Worm (Caenorhabditis elegans) whole organism, young adult: ENCODE measurements around the gene T04C10.3.

ENCODE experiments used
- B0019.2 ChIP-seq: fragments of 200-800 bp; sonication (Bioruptor generic); conservative IDR thresholded peaks from 2 replicates; pipeline ENCODE4 v1.3.6; 2022; ENCODE audit warnings: missing genetic modification reagents, missing genetic modification characterization, missing compliant biosample characterization
- B0035.1 ChIP-seq: sonication (generic microtip); optimal IDR thresholded peaks from 2 replicates; lab custom pipeline; 2016; ENCODE audit warnings: missing genetic modification characterization, mild to moderate bottlenecking, missing compliant biosample characterization, missing genotype, missing genetic modification reagents
- D2030.7 ChIP-seq: fragments of 200-800 bp; sonication (Bioruptor generic); IDR thresholded peaks from 2 replicates; pipeline ENCODE4 v1.3.6; 2022; ENCODE audit warnings: missing genetic modification reagents, missing genetic modification characterization, missing compliant biosample characterization
- F10E7.11 ChIP-seq: sonication (generic microtip); optimal IDR thresholded peaks from 2 replicates; lab custom pipeline; 2017; ENCODE audit warnings: mild to moderate bottlenecking, missing genetic modification characterization, moderate library complexity, missing compliant biosample characterization
- F57C9.4 ChIP-seq: sonication (generic microtip); optimal IDR thresholded peaks from 2 replicates; lab custom pipeline; 2017; ENCODE audit warnings: mild to moderate bottlenecking, missing genetic modification characterization, missing compliant biosample characterization
- K11D2.4 ChIP-seq: fragments of 200-800 bp; sonication (Bioruptor generic); IDR thresholded peaks from 2 replicates; pipeline ENCODE4 v1.3.6; 2022; ENCODE audit warnings: missing genetic modification reagents, missing genetic modification characterization, missing compliant biosample characterization
- Y53F4B.3 ChIP-seq: fragments of 200-800 bp; sonication (Bioruptor generic); IDR thresholded peaks from 2 replicates; pipeline ENCODE4 v1.3.6; 2022; ENCODE audit warnings: missing genetic modification reagents, missing genetic modification characterization, missing compliant biosample characterization
- Y79H2A.3 ChIP-seq: fragments of 200-800 bp; sonication (Bioruptor generic); conservative IDR thresholded peaks from 2 replicates; pipeline ENCODE4 v1.3.6; 2022; ENCODE audit warnings: missing genetic modification reagents, missing genetic modification characterization, missing compliant biosample characterization
- akir-1 ChIP-seq: fragments of 200-800 bp; sonication (Bioruptor generic); optimal IDR thresholded peaks from 2 replicates; lab custom pipeline; 2018; ENCODE audit warnings: mild to moderate bottlenecking, missing genetic modification characterization, moderate library complexity, missing compliant biosample characterization
- ama-1 ChIP-seq, 3 experiments: fragments of 150-350 bp in 1 of 3; sonication (generic microtip) in 2 of 3; optimal IDR thresholded peaks; 2 replicates each; lab custom pipeline; 2014 to 2018; ENCODE audit warnings: missing biosample characterization in 2 of 3, missing genetic modification characterization in 2 of 3, missing genetic modification reagents in 2 of 3
- aptf-3 ChIP-seq: fragments of 200-800 bp; sonication (Bioruptor generic); IDR thresholded peaks from 2 replicates; pipeline ENCODE4 v1.3.6; 2022; ENCODE audit warnings: missing genetic modification characterization, missing compliant biosample characterization
- attf-5 ChIP-seq: fragments of 200-800 bp; sonication (Bioruptor generic); optimal IDR thresholded peaks from 2 replicates; lab custom pipeline; 2018; ENCODE audit warnings: mild to moderate bottlenecking, missing genetic modification characterization, missing compliant biosample characterization
- bed-1 ChIP-seq: fragments of 200-800 bp; sonication (Bioruptor generic); IDR thresholded peaks from 2 replicates; pipeline ENCODE4 v1.3.6; 2022; ENCODE audit warnings: missing genetic modification reagents, missing genetic modification characterization, missing compliant biosample characterization
- bed-2 ChIP-seq: fragments of 200-800 bp; sonication (Bioruptor generic); IDR thresholded peaks from 2 replicates; pipeline ENCODE4 v1.3.6; 2022; ENCODE audit warnings: missing genetic modification reagents, missing genetic modification characterization, missing compliant biosample characterization
- cebp-1 ChIP-seq, 2 experiments: fragments of 200-800 bp in 1 of 2; sonication (Bioruptor generic) in 1 of 2; sonication (generic microtip) in 1 of 2; IDR thresholded peaks in 1 of 2; optimal IDR thresholded peaks in 1 of 2; 2 replicates each; pipeline versions ENCODE4 v1.3.6 to Lab custom; 2017 to 2022; ENCODE audit warnings: missing compliant biosample characterization in 2 of 2, missing genetic modification characterization in 2 of 2, mild to moderate bottlenecking in 1 of 2, missing genetic modification reagents in 1 of 2, moderate library complexity in 1 of 2
- ceh-100 ChIP-seq: fragments of 200-800 bp; sonication (Bioruptor generic); IDR thresholded peaks from 2 replicates; pipeline ENCODE4 v1.3.6; 2022; ENCODE audit warnings: missing genetic modification reagents, missing genetic modification characterization, missing compliant biosample characterization
- ceh-40 ChIP-seq: fragments of 200-800 bp; sonication (Bioruptor generic); IDR thresholded peaks from 2 replicates; pipeline ENCODE4 v1.3.6; 2022; ENCODE audit warnings: missing genetic modification characterization, missing compliant biosample characterization
- ceh-79 ChIP-seq: sonication (generic microtip); optimal IDR thresholded peaks from 2 replicates; lab custom pipeline; 2017; ENCODE audit warnings: mild to moderate bottlenecking, missing genetic modification characterization, missing compliant biosample characterization
- chd-7 ChIP-seq: sonication (generic microtip); optimal IDR thresholded peaks from 2 replicates; lab custom pipeline; 2016; ENCODE audit warnings: mild to moderate bottlenecking, missing genetic modification characterization, moderate library complexity, missing compliant biosample characterization
- dox-1 ChIP-seq: fragments of 200-800 bp; sonication (Bioruptor generic); IDR thresholded peaks from 2 replicates; pipeline ENCODE4 v1.3.6; 2022; ENCODE audit warnings: missing genetic modification reagents, missing genetic modification characterization, missing compliant biosample characterization
- dpl-1 ChIP-seq: fragments of 150-350 bp; optimal IDR thresholded peaks from 2 replicates; lab custom pipeline; 2014; ENCODE audit warnings: missing biosample characterization, missing genetic modification reagents, missing genetic modification characterization
- efl-1 ChIP-seq: fragments of 150-350 bp; optimal IDR thresholded peaks from 2 replicates; lab custom pipeline; 2014; ENCODE audit warnings: missing biosample characterization, missing genetic modification reagents, missing genetic modification characterization
- egrh-3 ChIP-seq: fragments of 200-800 bp; sonication (Bioruptor generic); IDR thresholded peaks from 2 replicates; pipeline ENCODE4 v1.3.6; 2022; ENCODE audit warnings: missing genetic modification reagents, missing genetic modification characterization, missing compliant biosample characterization
- ets-4 ChIP-seq: fragments of 200-800 bp; sonication (Bioruptor generic); optimal IDR thresholded peaks from 2 replicates; lab custom pipeline; 2018; ENCODE audit warnings: mild to moderate bottlenecking, missing genetic modification characterization, missing compliant biosample characterization
- fkh-3 ChIP-seq: sonication (generic microtip); optimal IDR thresholded peaks from 2 replicates; lab custom pipeline; 2016; ENCODE audit warnings: mild to moderate bottlenecking, missing genetic modification characterization, missing compliant biosample characterization
- lag-1 ChIP-seq: fragments of 200-800 bp; sonication (Bioruptor generic); IDR thresholded peaks from 2 replicates; pipeline ENCODE4 v1.3.6; 2022; ENCODE audit warnings: missing genetic modification reagents, missing genetic modification characterization, missing compliant biosample characterization
- lin-40 ChIP-seq: sonication (generic microtip); optimal IDR thresholded peaks from 2 replicates; lab custom pipeline; 2016; ENCODE audit warnings: missing genetic modification characterization, mild to moderate bottlenecking, missing compliant biosample characterization, missing genotype, missing genetic modification reagents
- lin-54 ChIP-seq: fragments of 200-800 bp; sonication (Bioruptor generic); optimal IDR thresholded peaks from 2 replicates; lab custom pipeline; 2018; ENCODE audit warnings: mild to moderate bottlenecking, missing genetic modification characterization, missing compliant biosample characterization
- lir-1 ChIP-seq: fragments of 200-800 bp; sonication (Bioruptor generic); conservative IDR thresholded peaks from 2 replicates; pipeline ENCODE4 v1.3.6; 2022; ENCODE audit warnings: missing genetic modification reagents, missing genetic modification characterization, missing compliant biosample characterization
- lsy-27 ChIP-seq: sonication (generic microtip); optimal IDR thresholded peaks from 2 replicates; lab custom pipeline; 2017; ENCODE audit warnings: missing genetic modification characterization, mild to moderate bottlenecking, missing compliant biosample characterization, antibody characterized with exemption, missing genotype, borderline replicate concordance; ENCODE audit not compliant: insufficient read depth
- mel-28 ChIP-seq: sonication (generic microtip); optimal IDR thresholded peaks from 2 replicates; lab custom pipeline; 2016; ENCODE audit warnings: borderline replicate concordance, mild to moderate bottlenecking, missing genetic modification characterization, missing compliant biosample characterization
- nfya-2 ChIP-seq: fragments of 200-800 bp; sonication (Bioruptor generic); IDR thresholded peaks from 2 replicates; pipeline ENCODE4 v1.3.6; 2022; ENCODE audit warnings: missing genetic modification reagents, missing genetic modification characterization, missing compliant biosample characterization
- nhr-179 ChIP-seq: sonication (generic microtip); optimal IDR thresholded peaks from 2 replicates; lab custom pipeline; 2016; ENCODE audit warnings: mild to moderate bottlenecking, missing genetic modification characterization, missing compliant biosample characterization
- nhr-80 ChIP-seq: sonication (generic microtip); optimal IDR thresholded peaks from 2 replicates; lab custom pipeline; 2016; ENCODE audit warnings: missing genetic modification characterization, missing compliant biosample characterization
- rcor-1 ChIP-seq: fragments of 200-800 bp; sonication (Bioruptor generic); IDR thresholded peaks from 2 replicates; pipeline ENCODE4 v1.3.6; 2022; ENCODE audit warnings: missing genetic modification reagents, missing genetic modification characterization, missing compliant biosample characterization
- sea-2 ChIP-seq: fragments of 200-800 bp; sonication (Bioruptor generic); IDR thresholded peaks from 2 replicates; pipeline ENCODE4 v1.3.6; 2022; ENCODE audit warnings: missing genetic modification characterization, missing compliant biosample characterization
- somi-1 ChIP-seq: fragments of 200-800 bp; sonication (Bioruptor generic); optimal IDR thresholded peaks from 2 replicates; lab custom pipeline; 2018; ENCODE audit warnings: mild to moderate bottlenecking, missing genetic modification characterization, missing compliant biosample characterization
- tlf-1 ChIP-seq: fragments of 200-800 bp; sonication (Bioruptor generic); optimal IDR thresholded peaks from 2 replicates; lab custom pipeline; 2018; ENCODE audit warnings: mild to moderate bottlenecking, missing genetic modification characterization, missing compliant biosample characterization
- unc-62 ChIP-seq: fragments of 150-350 bp; optimal IDR thresholded peaks from 2 replicates; lab custom pipeline; 2014; ENCODE audit warnings: missing biosample characterization, missing genetic modification reagents, missing genetic modification characterization
- zim-3 ChIP-seq: sonication (generic microtip); optimal IDR thresholded peaks from 2 replicates; lab custom pipeline; 2017; ENCODE audit warnings: mild to moderate bottlenecking, missing genetic modification characterization, moderate library complexity, missing compliant biosample characterization
- ztf-18 ChIP-seq: sonication (generic microtip); optimal IDR thresholded peaks from 2 replicates; lab custom pipeline; 2016; ENCODE audit warnings: missing genotype, mild to moderate bottlenecking, missing genetic modification characterization, missing compliant biosample characterization
- ztf-3 ChIP-seq: fragments of 200-800 bp; sonication (Bioruptor generic); optimal IDR thresholded peaks from 2 replicates; lab custom pipeline; 2018; ENCODE audit warnings: mild to moderate bottlenecking, missing genetic modification characterization, missing compliant biosample characterization

T04C10.3 gene

DNA sequence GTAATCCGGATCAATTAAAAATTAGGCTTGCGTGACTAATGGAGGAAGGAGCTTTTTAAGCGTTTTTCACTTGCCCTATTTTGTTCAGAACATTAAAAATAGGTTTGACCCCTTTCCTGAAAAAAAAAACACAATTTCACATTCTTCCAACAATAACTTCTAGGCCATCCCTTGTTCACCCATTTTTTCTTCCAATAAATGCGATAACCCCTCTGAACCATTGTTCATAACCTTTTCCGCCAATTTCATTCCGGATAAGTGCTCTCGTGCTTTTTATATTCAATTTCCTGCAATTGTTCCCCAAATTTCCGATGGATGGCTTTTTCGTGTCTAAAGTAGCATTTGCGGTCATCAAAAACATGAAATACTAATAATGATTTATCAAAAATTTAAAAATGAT lies 3.3 kb downstream of the T04C10.3 start (continued):
- TF ChIP-seq zim-3 (tag; lab: Kevin White, UChicago) (peak; percentile 23), aptf-3 (GFP tag; lab: Robert Waterston, UW) (no peak), Y53F4B.3 (GFP tag; lab: Robert Waterston, UW) (no peak), F57C9.4 (peak; percentile 28), B0035.1 (no peak), lin-40 (tag; lab: Kevin White, UChicago) (peak; percentile 4), ceh-100 (no peak), ets-4 (GFP tag; lab: Kevin White, UChicago) (no peak), efl-1 (GFP tag; lab: Kevin White, UChicago) (no peak), cebp-1 (GFP tag; IDR thresholded peaks at IDR 0.05; lab: Robert Waterston, UW) (no peak), cebp-1 (tag; optimal IDR thresholded peaks at IDR 0.05; lab: Kevin White, UChicago) (peak; percentile 63), dox-1 (no peak)

DNA sequence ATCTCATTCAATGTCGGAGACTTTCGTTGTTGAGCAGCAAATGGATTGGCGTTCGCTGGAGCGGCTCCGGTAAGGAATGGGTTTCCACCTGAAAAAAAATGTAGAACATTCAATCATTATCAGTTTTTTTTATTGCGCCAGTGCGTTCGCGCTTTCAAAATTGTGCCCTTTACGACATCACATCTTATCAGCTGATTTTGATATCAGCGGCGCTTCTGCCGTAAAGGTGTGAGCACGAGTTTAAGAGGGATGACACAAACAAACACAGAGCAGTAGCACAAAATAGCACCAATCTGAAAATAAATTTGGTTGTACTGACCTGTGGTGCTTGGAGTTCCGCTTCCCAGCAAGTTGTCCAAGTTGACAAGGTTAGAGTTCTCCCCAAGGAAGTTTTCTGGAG lies 4.6 kb downstream of the T04C10.3 start:
- TF ChIP-seq sea-2 (GFP tag; lab: Robert Waterston, UW) (0 out of 2 replicates have a peak, but pooled peaks have one; percentile 27), dox-1 (peak; percentile 36; the same call in 1 of the 2 replicates), mel-28 (no peak), cebp-1 (GFP tag; IDR thresholded peaks at IDR 0.05; lab: Robert Waterston, UW) (no peak), cebp-1 (tag; optimal IDR thresholded peaks at IDR 0.05; lab: Kevin White, UChicago) (peak; percentile 32), nhr-80 (tag; lab: Kevin White, UChicago) (peak; percentile 83), lin-54 (peak; percentile 19), F10E7.11 (tag; lab: Kevin White, UChicago) (no peak), attf-5 (GFP tag; lab: Kevin White, UChicago) (peak; percentile 7), ceh-79 (tag; lab: Kevin White, UChicago) (no peak), K11D2.4 (peak; percentile 34; the same call in 1 of the 2 replicates), D2030.7 (GFP tag; lab: Robert Waterston, UW) (no peak), lir-1 (GFP tag; lab: Robert Waterston, UW) (peak; percentile 13; the same call in 1 of the 2 replicates), lag-1 (0 out of 2 replicates have a peak, but pooled peaks have one; percentile 38), fkh-3 (tag; lab: Kevin White, UChicago) (no peak), tlf-1 (GFP tag; lab: Kevin White, UChicago) (peak; percentile 26), nfya-2 (GFP tag; lab: Robert Waterston, UW) (no peak), ceh-40 (GFP tag; lab: Robert Waterston, UW) (no peak), Y53F4B.3 (GFP tag; lab: Robert Waterston, UW) (no peak)

DNA sequence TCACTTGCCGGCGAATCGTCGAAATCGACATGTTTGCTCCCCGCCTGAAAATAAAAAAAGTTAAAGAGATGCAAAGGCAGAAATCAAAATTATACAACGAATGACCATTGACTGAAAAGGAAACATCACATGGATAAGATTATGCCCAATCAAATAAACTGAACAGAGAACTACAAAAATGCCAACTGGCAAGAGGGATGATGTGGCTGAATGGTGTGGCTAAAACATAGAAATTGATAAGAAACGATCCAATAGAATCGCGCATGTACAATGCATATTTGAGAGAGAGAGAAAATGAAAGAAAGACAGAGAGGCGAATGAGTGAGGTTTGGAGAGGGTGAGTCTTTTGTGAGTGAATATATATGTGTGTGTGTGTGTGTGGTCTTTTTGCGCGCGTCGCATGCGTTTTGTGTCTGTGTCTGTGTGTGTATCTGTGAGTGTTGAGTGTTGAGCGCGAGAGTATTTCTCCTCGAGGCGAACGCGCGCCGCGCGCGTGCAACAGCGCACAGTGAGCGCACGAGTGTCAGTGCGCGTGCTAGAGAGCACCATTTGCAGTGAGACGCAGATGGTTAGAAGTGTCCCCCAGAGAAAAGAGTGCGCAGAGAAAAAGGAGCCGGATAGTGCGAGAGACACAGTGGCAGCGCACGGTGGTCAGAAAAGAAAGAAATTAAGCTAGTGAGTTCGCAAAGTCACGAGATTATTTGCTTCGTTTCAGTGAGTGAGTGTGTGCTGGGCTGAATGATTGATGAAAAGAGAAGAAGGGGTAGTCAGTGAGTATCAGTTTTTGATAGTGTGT lies 6.5 kb downstream of the T04C10.3 start, which contains the start of gene epn-1:
Gene epn-1, minus strand, starts transcription at position 51 of the 796 bp plus-strand sequence.
- TF ChIP-seq lin-54 (peak; percentile 75), dpl-1 (no peak), somi-1 (GFP tag; lab: Kevin White, UChicago) (peak; percentile 98), rcor-1 (GFP tag; lab: Robert Waterston, UW) (peak; percentile 74), lsy-27 (tag; lab: Kevin White, UChicago) (peak; percentile 67), akir-1 (GFP tag; lab: Kevin White, UChicago) (peak; percentile 82), bed-2 (GFP tag; lab: Robert Waterston, UW) (peak; percentile 79; the same call in 1 of the 2 replicates), fkh-3 (tag; lab: Kevin White, UChicago) (peak; percentile 30), ztf-18 (tag; lab: Kevin White, UChicago) (peak; percentile 81), chd-7 (tag; lab: Kevin White, UChicago) (peak; percentile 99), nhr-179 (tag; lab: Kevin White, UChicago) (no peak), B0035.1 (peak; percentile 84), ama-1 (optimal IDR thresholded peaks at IDR 0.05; lab: Kevin White, UChicago) (no peak), ama-1 (GFP tag; optimal IDR thresholded peaks at IDR 0.05; lab: Kevin White, UChicago) (no peak), D2030.7 (GFP tag; lab: Robert Waterston, UW) (no peak), ceh-40 (GFP tag; lab: Robert Waterston, UW) (0 out of 2 replicates have a peak, but pooled peaks have one; percentile 26), unc-62 (GFP tag; lab: Kevin White, UChicago) (peak; percentile 39), B0019.2 (GFP tag; lab: Robert Waterston, UW) (no peak), bed-1 (GFP tag; lab: Robert Waterston, UW) (no peak), Y79H2A.3 (GFP tag; lab: Robert Waterston, UW) (peak; percentile 59; the same call in 1 of the 2 replicates), ztf-3 (GFP tag; lab: Kevin White, UChicago) (peak; percentile 89), aptf-3 (GFP tag; lab: Robert Waterston, UW) (no peak), egrh-3 (GFP tag; lab: Robert Waterston, UW) (peak; percentile 86)
